Worm (Caenorhabditis elegans): Measurements from ENCODE around the gene F54C8.7.

DNA sequence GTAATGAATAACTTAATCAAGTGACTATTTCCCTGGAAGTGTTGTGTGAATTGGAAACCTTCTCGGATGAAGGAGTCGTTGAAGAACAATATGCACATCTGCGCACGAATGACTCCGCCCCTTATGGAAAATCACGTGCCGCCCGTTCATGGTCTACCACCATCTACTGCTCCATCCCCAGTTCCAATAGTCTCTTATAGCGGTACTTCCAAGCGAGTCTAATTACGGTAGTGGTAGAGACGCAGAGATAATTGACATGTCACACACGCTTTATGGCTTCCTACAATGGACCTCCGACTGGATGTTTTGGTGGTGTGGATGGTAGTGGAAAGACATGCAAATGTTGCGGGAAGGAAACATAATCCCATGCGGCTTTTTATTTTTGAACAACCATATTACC lies 2.9 kb downstream of the F54C8.7 start:
- no peak for TF ChIP-seq him-1 (tag; optimal IDR thresholded peaks at IDR 0.05)
- TF ChIP-seq dao-5 (tag; optimal IDR thresholded peaks at IDR 0.05) = no peak
- no peak for TF ChIP-seq W03F9.2 (tag; optimal IDR thresholded peaks at IDR 0.05)
